Fruit fly (Drosophila melanogaster) whole organism, embryonic: ENCODE measurements around the gene Nepl3.
A peak's percentile ranks its signal among the peaks of the same experiment; 100 is the strongest.

Experiments
- Atf6 ChIP-seq: fragments of 200-800 bp; sonication (Bioruptor generic); IDR thresholded peaks from 2 replicates; pipeline ENCODE4 v1.3.6; 2022; ENCODE audit warnings: missing biosample characterization, missing genetic modification characterization
- BtbVII ChIP-seq: fragments of 200-800 bp; sonication (Bioruptor generic); optimal IDR thresholded peaks from 3 replicates; lab custom pipeline; 2017; ENCODE audit warnings: missing biosample characterization, mild to moderate bottlenecking, missing genetic modification characterization
- CG10366 ChIP-seq: fragments of 200-800 bp; sonication (Bioruptor generic); IDR thresholded peaks from 2 replicates; pipeline ENCODE4 v1.3.6; 2022; ENCODE audit warnings: missing biosample characterization, missing genetic modification characterization
- CG11247 ChIP-seq: fragments of 200-800 bp; sonication (Bioruptor generic); IDR thresholded peaks from 2 replicates; pipeline ENCODE4 v1.3.6; 2022; ENCODE audit warnings: missing biosample characterization, missing genetic modification characterization
- CG11504 ChIP-seq: fragments of 200-800 bp; sonication (Bioruptor generic); optimal IDR thresholded peaks from 3 replicates; lab custom pipeline; 2019; ENCODE audit warnings: missing biosample characterization, mild to moderate bottlenecking, missing genetic modification characterization, moderate library complexity
- CG11695 ChIP-seq: fragments of 200-800 bp; sonication (Bioruptor generic); IDR thresholded peaks from 3 replicates; pipeline ENCODE4 v1.3.6; 2022; ENCODE audit warnings: missing biosample characterization, missing genetic modification characterization
- CG13287 ChIP-seq: fragments of 200-800 bp; sonication (Bioruptor generic); IDR thresholded peaks from 2 replicates; pipeline ENCODE4 v1.3.6; 2022; ENCODE audit warnings: missing biosample characterization, missing genetic modification characterization; ENCODE audit not compliant: partially characterized antibody
- CG14667 ChIP-seq: fragments of 200-800 bp; sonication (Bioruptor generic); IDR thresholded peaks from 2 replicates; pipeline ENCODE4 v1.3.6; 2022; ENCODE audit warnings: missing biosample characterization, missing genetic modification characterization
- CG14860 ChIP-seq: fragments of 200-800 bp; sonication (Bioruptor generic); IDR thresholded peaks from 3 replicates; pipeline ENCODE4 v1.3.6; 2022; ENCODE audit warnings: missing biosample characterization, missing genetic modification characterization; ENCODE audit not compliant: partially characterized antibody
- CG17361 ChIP-seq: fragments of 200-800 bp; sonication (Bioruptor generic); IDR thresholded peaks from 3 replicates; pipeline ENCODE4 v1.3.6; 2022; ENCODE audit warnings: missing biosample characterization, missing genetic modification characterization
- CG17612 ChIP-seq: fragments of 200-800 bp; sonication (Bioruptor generic); IDR thresholded peaks from 2 replicates; pipeline ENCODE4 v1.3.6; 2022; ENCODE audit warnings: missing biosample characterization, missing genetic modification characterization
- CG2199 ChIP-seq: fragments of 200-800 bp; sonication (Bioruptor generic); IDR thresholded peaks from 3 replicates; pipeline ENCODE4 v1.3.6; 2022; ENCODE audit warnings: missing biosample characterization, missing genetic modification characterization
- CG2678 ChIP-seq: fragments of 200-800 bp; sonication (Bioruptor generic); optimal IDR thresholded peaks from 3 replicates; lab custom pipeline; 2019; ENCODE audit warnings: missing biosample characterization, mild to moderate bottlenecking, missing genetic modification characterization, moderate library complexity
- CG31388 ChIP-seq: fragments of 200-800 bp; sonication (Bioruptor generic); optimal IDR thresholded peaks from 2 replicates; lab custom pipeline; 2016; ENCODE audit warnings: missing biosample characterization, missing genetic modification characterization
- CG6689 ChIP-seq: fragments of 200-800 bp; sonication (Bioruptor generic); IDR thresholded peaks from 2 replicates; pipeline ENCODE4 v1.3.6; 2022; ENCODE audit warnings: missing biosample characterization, missing genetic modification characterization
- CG6813 ChIP-seq: fragments of 200-800 bp; sonication (Bioruptor generic); optimal IDR thresholded peaks from 2 replicates; lab custom pipeline; 2017; ENCODE audit warnings: missing biosample characterization, missing genetic modification characterization, mild to moderate bottlenecking, moderate library complexity, missing genetic modification reagents
- CG7786 ChIP-seq: fragments of 200-800 bp; sonication (Bioruptor generic); optimal IDR thresholded peaks from 2 replicates; lab custom pipeline; 2016; ENCODE audit warnings: missing biosample characterization, missing genetic modification characterization
- CHES-1-like ChIP-seq: fragments of 200-800 bp; sonication (Bioruptor generic); optimal IDR thresholded peaks from 2 replicates; lab custom pipeline; 2016; ENCODE audit warnings: missing biosample characterization, missing genetic modification characterization
- Chrac-16 ChIP-seq: fragments of 200-800 bp; sonication (Bioruptor generic); optimal IDR thresholded peaks from 3 replicates; lab custom pipeline; 2016; ENCODE audit warnings: missing biosample characterization, missing genetic modification characterization
- Dip2 ChIP-seq: fragments of 200-800 bp; sonication (Bioruptor generic); IDR thresholded peaks from 2 replicates; pipeline ENCODE4 v1.3.6; 2022; ENCODE audit warnings: missing biosample characterization, missing genetic modification characterization
- Doc3 ChIP-seq: fragments of 200-800 bp; sonication (Bioruptor generic); IDR thresholded peaks from 3 replicates; pipeline ENCODE4 v1.3.6; 2022; ENCODE audit warnings: missing biosample characterization, missing genetic modification characterization; ENCODE audit not compliant: partially characterized antibody
- E2f1 ChIP-seq: fragments of 200-800 bp; sonication (Bioruptor generic); IDR thresholded peaks from 2 replicates; pipeline ENCODE4 v1.3.6; 2022; ENCODE audit warnings: missing biosample characterization, missing genetic modification characterization
- E2f2 ChIP-seq: fragments of 200-800 bp; sonication (Bioruptor generic); IDR thresholded peaks from 2 replicates; pipeline ENCODE4 v1.3.6; 2022; ENCODE audit warnings: missing biosample characterization, missing genetic modification characterization
- Fer2 ChIP-seq: fragments of 200-800 bp; sonication (Bioruptor generic); optimal IDR thresholded peaks from 2 replicates; lab custom pipeline; 2018; ENCODE audit warnings: missing biosample characterization, mild to moderate bottlenecking, missing genetic modification characterization, moderate library complexity
- Jarid2 ChIP-seq: fragments of 200-800 bp; sonication (Bioruptor generic); optimal IDR thresholded peaks from 3 replicates; lab custom pipeline; 2017; ENCODE audit warnings: mild to moderate bottlenecking, missing biosample characterization, missing genetic modification reagents, missing genetic modification characterization
- Nf-YC ChIP-seq: fragments of 200-800 bp; optimal IDR thresholded peaks from 3 replicates; lab custom pipeline; 2019; ENCODE audit warnings: missing biosample characterization, mild to moderate bottlenecking, missing genetic modification characterization, moderate library complexity
- Side ChIP-seq: fragments of 200-800 bp; sonication (Bioruptor generic); optimal IDR thresholded peaks from 2 replicates; lab custom pipeline; 2016; ENCODE audit warnings: missing biosample characterization, missing genetic modification characterization
- Tbp ChIP-seq: fragments of >200 bp; optimal IDR thresholded peaks from 2 replicates; lab custom pipeline; 2018; ENCODE audit warnings: missing biosample characterization, missing genetic modification characterization
- ara ChIP-seq: fragments of 200-800 bp; sonication (Bioruptor generic); IDR thresholded peaks from 2 replicates; pipeline ENCODE4 v1.3.6; 2022; ENCODE audit warnings: missing biosample characterization, missing genetic modification characterization
- danr ChIP-seq: fragments of 200-800 bp; sonication (Bioruptor generic); IDR thresholded peaks from 2 replicates; pipeline ENCODE4 v1.3.6; 2022; ENCODE audit warnings: missing biosample characterization, missing genetic modification characterization
- dati ChIP-seq: fragments of 200-800 bp; sonication (Bioruptor generic); IDR thresholded peaks from 2 replicates; pipeline ENCODE4 v1.3.6; 2022; ENCODE audit warnings: missing biosample characterization, missing genetic modification characterization
- disco-r ChIP-seq: fragments of 200-800 bp; sonication (Bioruptor generic); optimal IDR thresholded peaks from 2 replicates; lab custom pipeline; 2016; ENCODE audit warnings: missing biosample characterization, missing genetic modification characterization
- emc ChIP-seq: fragments of 200-800 bp; sonication (Bioruptor generic); optimal IDR thresholded peaks from 2 replicates; lab custom pipeline; 2016; ENCODE audit warnings: missing biosample characterization, missing genetic modification characterization
- esg ChIP-seq: fragments of 200-800 bp; sonication (Bioruptor generic); conservative IDR thresholded peaks from 2 replicates; pipeline ENCODE4 v1.3.6; 2022; ENCODE audit warnings: missing biosample characterization, missing genetic modification characterization
- gcm2 ChIP-seq: fragments of 200-800 bp; sonication (Bioruptor generic); optimal IDR thresholded peaks from 2 replicates; lab custom pipeline; 2016; ENCODE audit warnings: missing biosample characterization, missing genetic modification characterization
- grau ChIP-seq: fragments of 200-800 bp; optimal IDR thresholded peaks from 3 replicates; lab custom pipeline; 2019; ENCODE audit warnings: missing biosample characterization, mild to moderate bottlenecking, missing genetic modification characterization, moderate library complexity
- hb ChIP-seq: fragments of 200-800 bp; sonication (Bioruptor generic); IDR thresholded peaks from 3 replicates; pipeline ENCODE4 v1.3.6; 2022; ENCODE audit warnings: missing biosample characterization, missing genetic modification characterization; ENCODE audit not compliant: partially characterized antibody
- jigr1 ChIP-seq: fragments of 200-800 bp; sonication (Bioruptor generic); IDR thresholded peaks from 3 replicates; pipeline ENCODE4 v1.3.6; 2022; ENCODE audit warnings: missing biosample characterization, missing genetic modification characterization
- lmd ChIP-seq: fragments of 200-800 bp; sonication (Bioruptor generic); IDR thresholded peaks from 2 replicates; pipeline ENCODE4 v1.3.6; 2022; ENCODE audit warnings: missing biosample characterization, missing genetic modification characterization
- otp ChIP-seq: fragments of 200-800 bp; sonication (Bioruptor generic); IDR thresholded peaks from 3 replicates; pipeline ENCODE4, ENCODE4 v1.3.6; 2022; ENCODE audit warnings: missing biosample characterization, missing genetic modification characterization
- pan ChIP-seq, 4 experiments: fragments of >200 bp in 3 of 4; fragments of 200-800 bp in 1 of 4; sonication (Bioruptor generic) in 1 of 4; optimal IDR thresholded peaks in 3 of 4; IDR thresholded peaks in 1 of 4; 2 replicates each; pipeline versions ENCODE4 v1.3.6 to Lab custom; 2017 to 2022; ENCODE audit warnings: missing biosample characterization in 2 of 4, missing genetic modification characterization in 2 of 4, mixed read lengths in 1 of 4
- sc ChIP-seq, 3 experiments: fragments of >200 bp in 2 of 3; fragments of 200-800 bp in 1 of 3; sonication (Bioruptor generic) in 1 of 3; optimal IDR thresholded peaks; 2 replicates in 2 of 3; 3 replicates in 1 of 3; lab custom pipeline; 2017; ENCODE audit warnings: mild to moderate bottlenecking in 1 of 3, missing biosample characterization in 1 of 3, missing genetic modification characterization in 1 of 3, missing genetic modification reagents in 1 of 3
- seq ChIP-seq: fragments of 200-800 bp; sonication (Bioruptor generic); IDR thresholded peaks from 2 replicates; pipeline ENCODE4 v1.3.6; 2022; ENCODE audit warnings: missing biosample characterization, missing genetic modification characterization
- so ChIP-seq: fragments of 200-800 bp; sonication (Bioruptor generic); IDR thresholded peaks from 3 replicates; pipeline ENCODE4 v1.3.6; 2022; ENCODE audit warnings: missing biosample characterization, missing genetic modification characterization
- sqz ChIP-seq: fragments of 200-800 bp; sonication (Bioruptor generic); optimal IDR thresholded peaks from 3 replicates; lab custom pipeline; 2018; ENCODE audit warnings: missing biosample characterization, mild to moderate bottlenecking, missing genetic modification characterization
- toy ChIP-seq: fragments of 200-800 bp; sonication (Bioruptor generic); IDR thresholded peaks from 2 replicates; pipeline ENCODE4 v1.3.6; 2022; ENCODE audit warnings: missing biosample characterization, missing genetic modification characterization
- unpg ChIP-seq: fragments of 200-800 bp; sonication (Bioruptor generic); optimal IDR thresholded peaks from 3 replicates; lab custom pipeline; 2018; ENCODE audit warnings: missing biosample characterization, mild to moderate bottlenecking, missing genetic modification characterization, moderate library complexity

Nepl3 gene

dm6 chr2L:5052994-5053393 is 5.1 kb downstream of the Nepl3 start, which contains the start of gene eIF3h:
Gene eIF3h (minus strand): TSS chr2L:5053094.
- no peak for TF ChIP-seq CG2199 (GFP tag; lab: Robert Waterston, UW)
- TF ChIP-seq CG11504 = peak; percentile 42

- TF ChIP-seq Fer2 (tag; lab: Kevin White, UChicago) (peak; percentile 62), jigr1 (peak; percentile 47; the same call in 1 of the 3 replicates), CG17361 (GFP tag; lab: Robert Waterston, UW) (peak; percentile 78), toy (GFP tag; lab: Robert Waterston, UW) (peak; percentile 35; the same call in 1 of the 2 replicates), danr (GFP tag; lab: Robert Waterston, UW) (0 out of 2 replicates have a peak, but pooled peaks have one; percentile 46), CG14860 (GFP tag; lab: Robert Waterston, UW) (peak; percentile 47; the same call in 1 of the 3 replicates), Chrac-16 (GFP tag; lab: Kevin White, UChicago) (peak; percentile 90), CG17612 (GFP tag; lab: Robert Waterston, UW) (no peak), Jarid2 (GFP tag; lab: Kevin White, UChicago) (peak; percentile 56), gcm2 (peak; percentile 68), CG7786 (GFP tag; lab: Kevin White, UChicago) (peak; percentile 88), emc (GFP tag; lab: Kevin White, UChicago) (peak; percentile 78), CG10366 (GFP tag; lab: Robert Waterston, UW) (peak; percentile 82), E2f1 (GFP tag; lab: Robert Waterston, UW) (peak; percentile 74), dati (GFP tag; lab: Robert Waterston, UW) (peak; percentile 73; the same call in 1 of the 2 replicates), Nf-YC (peak; percentile 73), CG31388 (peak; percentile 4), hb (GFP tag; lab: Robert Waterston, UW) (no peak), sqz (peak; percentile 95), CG11247 (GFP tag; lab: Robert Waterston, UW) (peak; percentile 83), grau (peak; percentile 77), lmd (GFP tag; lab: Robert Waterston, UW) (peak; percentile 86), Side (GFP tag; lab: Kevin White, UChicago) (peak; percentile 91), CG2678 (tag; lab: Kevin White, UChicago) (peak; percentile 83), seq (GFP tag; lab: Robert Waterston, UW) (peak; percentile 81), E2f2 (GFP tag; lab: Robert Waterston, UW) (peak; percentile 55; the same call in 1 of the 2 replicates), Atf6 (GFP tag; lab: Robert Waterston, UW) (peak; percentile 80), Tbp (GFP tag; lab: Kevin White, UChicago) (no peak), unpg (GFP tag; lab: Kevin White, UChicago) (peak; percentile 80), CG6689 (GFP tag; lab: Robert Waterston, UW) (peak; percentile 73), sc (optimal IDR thresholded peaks at IDR 0.05; lab: Kevin White, UChicago) (no peak), sc (GFP tag; optimal IDR thresholded peaks at IDR 0.05; lab: Kevin White, UChicago) (peak; percentile 62), Doc3 (GFP tag; lab: Robert Waterston, UW) (no peak), otp (GFP tag; lab: Robert Waterston, UW) (peak; percentile 57), esg (peak; percentile 67), pan (optimal IDR thresholded peaks at IDR 0.05; lab: Kevin White, UChicago) (no peak), pan (GFP tag; optimal IDR thresholded peaks at IDR 0.05 in 1 of 2, IDR thresholded peaks at IDR 0.05 in 1 of 2) (peak in 1 of 2 experiments; percentile 90), so (GFP tag; lab: Robert Waterston, UW) (peak; percentile 75; the same call in 2 of the 3 replicates), Dip2 (GFP tag; lab: Robert Waterston, UW) (no peak), CG13287 (GFP tag; lab: Robert Waterston, UW) (peak; percentile 69), ara (GFP tag; lab: Robert Waterston, UW) (peak; percentile 79), CG14667 (GFP tag; lab: Robert Waterston, UW) (peak; percentile 71), BtbVII (peak; percentile 84), CG11695 (GFP tag; lab: Robert Waterston, UW) (peak; percentile 74), CG6813 (GFP tag; lab: Kevin White, UChicago) (peak; percentile 79), disco-r (GFP tag; lab: Kevin White, UChicago) (peak; percentile 64), CHES-1-like (peak; percentile 96)
These were observed 5.6 kb downstream of the Nepl3 start, which contains the start of gene senju for dm6 chr2L:5052367-5052914. Gene senju (plus strand): TSS chr2L:5052843.
